Fruit fly (Drosophila melanogaster): Measurements from ENCODE around the gene CG14210.

DNA sequence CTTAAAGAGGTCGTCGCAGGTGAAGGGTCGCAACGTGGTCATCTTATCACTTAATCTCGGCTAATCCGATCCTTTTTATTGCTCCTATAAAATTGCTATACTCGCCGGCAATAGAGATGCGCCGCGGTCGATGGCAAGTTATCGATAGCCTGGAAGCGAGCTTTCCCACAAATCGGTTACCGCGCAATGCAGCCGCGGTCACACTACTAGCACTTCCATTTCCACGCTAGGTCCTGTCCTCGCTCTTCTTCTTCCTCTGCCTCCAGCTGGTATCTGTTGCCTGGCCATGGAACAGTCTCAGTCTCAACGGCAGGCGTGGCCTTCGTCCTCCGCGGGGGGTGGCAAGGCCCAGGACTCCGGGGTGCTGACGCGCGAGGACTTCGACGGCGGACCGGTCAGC, 6.9 kb downstream of the CG14210 start, which contains the start of the genes Naa20A and MKP-4:
- peak; percentile 38 for TF ChIP-seq her (GFP tag; optimal IDR thresholded peaks at IDR 0.05)
- TF ChIP-seq CG8290 (GFP tag; optimal IDR thresholded peaks at IDR 0.05) = no peak
- TF ChIP-seq CG8290 (tag; optimal IDR thresholded peaks at IDR 0.05) = no peak
- TF ChIP-seq lov (optimal IDR thresholded peaks at IDR 0.05) = no peak
- TF ChIP-seq lov (GFP tag; IDR thresholded peaks at IDR 0.05) = no peak
- TF ChIP-seq nmo (GFP tag; optimal IDR thresholded peaks at IDR 0.05) = peak; percentile 12

All from whole organism, embryonic.